Worm (Caenorhabditis elegans) whole organism, midembryonic: ENCODE data around the gene C18H2.5.

ENCODE experiments used
- cog-1 ChIP-seq: sonication (generic microtip); optimal IDR thresholded peaks from 2 replicates; lab custom pipeline; 2016; ENCODE audit warnings: missing genetic modification characterization, missing compliant biosample characterization
- flt-1 ChIP-seq: fragments of 200-800 bp; sonication (Bioruptor generic); IDR thresholded peaks from 2 replicates; pipeline ENCODE4 v1.3.6; 2022; ENCODE audit warnings: missing genetic modification characterization, missing compliant biosample characterization
- klf-2 ChIP-seq: fragments of 200-800 bp; sonication (Bioruptor generic); conservative IDR thresholded peaks from 2 replicates; pipeline ENCODE4 v1.3.6; 2022; ENCODE audit warnings: missing genetic modification reagents, missing genetic modification characterization, missing compliant biosample characterization
- ref-1 ChIP-seq: fragments of 200-800 bp; sonication (Bioruptor generic); conservative IDR thresholded peaks from 2 replicates; pipeline ENCODE4 v1.3.6; 2022; ENCODE audit warnings: missing genetic modification reagents, missing genetic modification characterization, missing compliant biosample characterization
- tab-1 ChIP-seq: fragments of 200-800 bp; sonication (Bioruptor generic); IDR thresholded peaks from 2 replicates; pipeline ENCODE4 v1.3.6; 2022; ENCODE audit warnings: missing genetic modification characterization, missing compliant biosample characterization
- ztf-29 ChIP-seq: fragments of 200-800 bp; sonication (Bioruptor generic); IDR thresholded peaks from 2 replicates; pipeline ENCODE4 v1.3.6; 2022; ENCODE audit warnings: missing genetic modification reagents, missing genetic modification characterization, missing compliant biosample characterization

DNA sequence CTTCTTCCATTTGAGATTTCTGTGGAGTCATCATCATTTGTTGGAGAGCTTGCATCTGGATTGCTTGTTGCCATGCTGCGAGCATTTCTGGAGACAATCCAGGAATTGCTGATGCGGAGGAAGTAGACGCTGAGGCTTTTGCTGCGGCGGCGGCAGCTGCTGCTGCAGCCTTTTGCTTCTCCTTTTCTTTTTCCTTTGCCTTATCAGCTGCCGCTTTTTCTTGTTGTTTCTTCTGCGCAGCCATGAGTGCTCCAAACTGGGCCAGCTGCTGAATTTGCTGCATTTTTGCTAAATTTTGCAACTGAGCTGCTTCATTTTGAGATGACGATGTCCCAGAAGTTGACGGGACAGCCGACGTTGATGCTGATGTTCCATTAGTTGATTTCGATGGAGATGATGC, 38.7 kb downstream of the C18H2.5 start:
- TF ChIP-seq tab-1 (GFP tag; lab: Robert Waterston, UW) (no peak), ref-1 (no peak), klf-2 (GFP tag; lab: Robert Waterston, UW) (no peak), flt-1 (GFP tag; lab: Robert Waterston, UW) (peak; percentile 50; the same call in 1 of the 2 replicates), ztf-29 (no peak), cog-1 (tag; lab: Kevin White, UChicago) (no peak)
